Fruit fly (Drosophila melanogaster) whole organism, wandering third instar larva: Measurements from ENCODE around the gene raw.

Experiments
- Hr78 ChIP-seq: fragments of >200 bp; optimal IDR thresholded peaks from 2 replicates; lab custom pipeline; 2017; ENCODE audit warnings: missing biosample characterization, missing genetic modification characterization
- br ChIP-seq: fragments of 200-800 bp; sonication (Bioruptor generic); optimal IDR thresholded peaks from 2 replicates; lab custom pipeline; 2016; ENCODE audit warnings: missing biosample characterization, missing genetic modification characterization
- fru ChIP-seq: fragments of 200-800 bp; sonication (Bioruptor generic); optimal IDR thresholded peaks from 3 replicates; lab custom pipeline; 2016; ENCODE audit warnings: missing biosample characterization, mild to moderate bottlenecking, missing genetic modification characterization
- pan ChIP-seq: fragments of >200 bp; optimal IDR thresholded peaks from 2 replicates; lab custom pipeline; 2017
- sage ChIP-seq: fragments of 200-800 bp; sonication (Bioruptor generic); optimal IDR thresholded peaks from 2 replicates; lab custom pipeline; 2016; ENCODE audit warnings: missing biosample characterization, mild to moderate bottlenecking, missing genetic modification characterization
- usp ChIP-seq: fragments of >200 bp; optimal IDR thresholded peaks from 2 replicates; lab custom pipeline; 2017; ENCODE audit warnings: missing biosample characterization, missing genetic modification characterization

- TF ChIP-seq Hr78 = no peak
- no peak for TF ChIP-seq fru (GFP tag; lab: Kevin White, UChicago)
- no peak for TF ChIP-seq br (GFP tag; lab: Kevin White, UChicago)
- no peak for TF ChIP-seq usp (GFP tag; lab: Kevin White, UChicago)
- TF ChIP-seq sage (GFP tag; lab: Kevin White, UChicago) = no peak
- TF ChIP-seq pan = no peak
These were observed 5.9 kb upstream of the raw start for dm6 chr2L:8746350-8746759.
